Fruit fly (Drosophila melanogaster) whole organism, embryonic: ENCODE measurements around the gene CG9452.

ENCODE experiments used
- Asciz ChIP-seq: fragments of 200-800 bp; sonication (Bioruptor generic); optimal IDR thresholded peaks from 2 replicates; lab custom pipeline; 2017; ENCODE audit warnings: missing biosample characterization, mild to moderate bottlenecking, missing genetic modification characterization, missing genetic modification reagents
- Bgb ChIP-seq: fragments of 200-800 bp; sonication (Bioruptor generic); IDR thresholded peaks from 2 replicates; pipeline ENCODE4 v1.3.6; 2022; ENCODE audit warnings: missing biosample characterization, missing genetic modification characterization; ENCODE audit not compliant: partially characterized antibody
- CG10959 ChIP-seq: fragments of 200-800 bp; sonication (Bioruptor generic); IDR thresholded peaks from 2 replicates; pipeline ENCODE4 v1.3.6; 2022; ENCODE audit warnings: missing biosample characterization, missing genetic modification characterization
- CG11093 ChIP-seq: fragments of 200-800 bp; sonication (Bioruptor generic); IDR thresholded peaks from 3 replicates; pipeline ENCODE4 v1.3.6; 2022; ENCODE audit warnings: missing biosample characterization, missing genetic modification characterization
- CG12299 ChIP-seq: fragments of 200-800 bp; sonication (Bioruptor generic); optimal IDR thresholded peaks from 2 replicates; lab custom pipeline; 2018; ENCODE audit warnings: missing biosample characterization, mild to moderate bottlenecking, missing genetic modification characterization
- CG17568 ChIP-seq: fragments of 200-800 bp; sonication (Bioruptor generic); optimal IDR thresholded peaks from 2 replicates; lab custom pipeline; 2018; ENCODE audit warnings: missing biosample characterization, mild to moderate bottlenecking, missing genetic modification characterization, moderate library complexity
- CG17912 ChIP-seq: fragments of 200-800 bp; sonication (Bioruptor generic); optimal IDR thresholded peaks from 2 replicates; lab custom pipeline; 2018; ENCODE audit warnings: missing biosample characterization, mild to moderate bottlenecking, missing genetic modification characterization
- CG1792 ChIP-seq: fragments of 200-800 bp; sonication (Bioruptor generic); optimal IDR thresholded peaks from 2 replicates; lab custom pipeline; 2016; ENCODE audit warnings: missing biosample characterization, missing genetic modification characterization
- CG2129 ChIP-seq: fragments of 200-800 bp; sonication (Bioruptor generic); IDR thresholded peaks from 2 replicates; pipeline ENCODE4 v1.3.6; 2022; ENCODE audit warnings: missing biosample characterization, missing genetic modification characterization; ENCODE audit not compliant: partially characterized antibody
- CG33557 ChIP-seq: fragments of 200-800 bp; sonication (Bioruptor generic); optimal IDR thresholded peaks from 2 replicates; lab custom pipeline; 2019; ENCODE audit warnings: missing biosample characterization, mild to moderate bottlenecking, missing genetic modification characterization, moderate library complexity
- CG34422 ChIP-seq: fragments of 200-800 bp; sonication (Bioruptor generic); IDR thresholded peaks from 3 replicates; pipeline ENCODE4 v1.3.6; 2022; ENCODE audit warnings: missing biosample characterization, missing genetic modification characterization
- CG42726 ChIP-seq: fragments of 200-800 bp; sonication (Bioruptor generic); IDR thresholded peaks from 2 replicates; pipeline ENCODE4 v1.3.6; 2022; ENCODE audit warnings: missing biosample characterization, missing genetic modification characterization; ENCODE audit not compliant: partially characterized antibody
- CG4707 ChIP-seq: fragments of 200-800 bp; sonication (Bioruptor generic); optimal IDR thresholded peaks from 2 replicates; lab custom pipeline; 2018; ENCODE audit warnings: missing biosample characterization, mild to moderate bottlenecking, missing genetic modification characterization, moderate library complexity
- CG6854 ChIP-seq: fragments of 200-800 bp; sonication (Bioruptor generic); optimal IDR thresholded peaks from 3 replicates; lab custom pipeline; 2017; ENCODE audit warnings: missing biosample characterization, mild to moderate bottlenecking, missing genetic modification characterization
- CG7987 ChIP-seq: fragments of 200-800 bp; sonication (Bioruptor generic); optimal IDR thresholded peaks from 2 replicates; lab custom pipeline; 2018; ENCODE audit warnings: missing biosample characterization, mild to moderate bottlenecking, missing genetic modification characterization, moderate library complexity
- CG9797 ChIP-seq: fragments of 200-800 bp; sonication (Bioruptor generic); optimal IDR thresholded peaks from 3 replicates; lab custom pipeline; 2018; ENCODE audit warnings: missing biosample characterization, mild to moderate bottlenecking, missing genetic modification characterization
- Deaf1 ChIP-seq: fragments of 200-800 bp; optimal IDR thresholded peaks from 3 replicates; lab custom pipeline; 2019; ENCODE audit warnings: missing biosample characterization, mild to moderate bottlenecking, missing genetic modification characterization, moderate library complexity
- Gsc ChIP-seq: fragments of 200-800 bp; sonication (Bioruptor generic); IDR thresholded peaks from 2 replicates; pipeline ENCODE4 v1.3.6; 2022; ENCODE audit warnings: missing biosample characterization, missing genetic modification characterization
- H15 ChIP-seq: fragments of 200-800 bp; sonication (Bioruptor generic); IDR thresholded peaks from 3 replicates; pipeline ENCODE4 v1.3.6; 2022; ENCODE audit warnings: missing biosample characterization, missing genetic modification characterization
- Hmr ChIP-seq: fragments of 200-800 bp; sonication (Bioruptor generic); optimal IDR thresholded peaks from 3 replicates; lab custom pipeline; 2017; ENCODE audit warnings: mild to moderate bottlenecking, missing biosample characterization, missing genetic modification reagents, missing genetic modification characterization
- Hr78 ChIP-seq, 2 experiments: fragments of 200-800 bp in 1 of 2; fragments of >200 bp in 1 of 2; sonication (Bioruptor generic) in 1 of 2; optimal IDR thresholded peaks; 2 replicates each; lab custom pipeline; 2017 to 2019; ENCODE audit warnings: missing biosample characterization in 2 of 2, missing genetic modification characterization in 2 of 2, mild to moderate bottlenecking in 1 of 2, moderate library complexity in 1 of 2
- Lpt ChIP-seq: fragments of >200 bp; optimal IDR thresholded peaks from 2 replicates; lab custom pipeline; 2018; ENCODE audit warnings: missing biosample characterization, missing genetic modification characterization
- MBD-R2 ChIP-seq: fragments of 200-800 bp; sonication (Bioruptor generic); IDR thresholded peaks from 2 replicates; pipeline ENCODE4 v1.3.6; 2022; ENCODE audit warnings: missing biosample characterization, missing genetic modification characterization
- Meics ChIP-seq: fragments of 200-800 bp; sonication (Bioruptor generic); optimal IDR thresholded peaks from 2 replicates; lab custom pipeline; 2017; ENCODE audit warnings: missing biosample characterization, mild to moderate bottlenecking, missing genetic modification characterization
- Myb ChIP-seq: fragments of 200-800 bp; sonication (Bioruptor generic); optimal IDR thresholded peaks from 2 replicates; lab custom pipeline; 2016; ENCODE audit warnings: missing biosample characterization, missing genetic modification characterization
- Stat92E ChIP-seq, 3 experiments: fragments of >200 bp in 2 of 3; fragments of 200-800 bp in 1 of 3; sonication (Bioruptor generic) in 1 of 3; optimal IDR thresholded peaks; 2 replicates each; lab custom pipeline; 2017 to 2019; ENCODE audit warnings: missing biosample characterization in 3 of 3, missing genetic modification characterization in 3 of 3, mild to moderate bottlenecking in 1 of 3, moderate library complexity in 1 of 3
- Taf1 ChIP-seq: fragments of 200-800 bp; sonication (Bioruptor generic); IDR thresholded peaks from 2 replicates; pipeline ENCODE4 v1.3.6; 2022; ENCODE audit warnings: missing biosample characterization, missing genetic modification characterization
- Trl ChIP-seq, 3 experiments: fragments of >200 bp in 2 of 3; fragments of 200-800 bp in 1 of 3; sonication (Bioruptor generic) in 1 of 3; optimal IDR thresholded peaks; 2 replicates in 1 of 3; 3 replicates in 2 of 3; lab custom pipeline; 2016 to 2017; ENCODE audit warnings: missing biosample characterization in 1 of 3, missing genetic modification characterization in 1 of 3
- Vsx1 ChIP-seq: fragments of 200-800 bp; sonication (Bioruptor generic); optimal IDR thresholded peaks from 2 replicates; lab custom pipeline; 2017; ENCODE audit warnings: missing biosample characterization, mild to moderate bottlenecking, missing genetic modification characterization, missing genetic modification reagents
- Xbp1 ChIP-seq: fragments of 200-800 bp; sonication (Bioruptor generic); optimal IDR thresholded peaks from 3 replicates; lab custom pipeline; 2016; ENCODE audit warnings: missing biosample characterization, mild to moderate bottlenecking, missing genetic modification characterization
- chif ChIP-seq, 2 experiments: fragments of 200-800 bp; sonication (Bioruptor generic); optimal IDR thresholded peaks; 3 replicates each; lab custom pipeline; 2016; ENCODE audit warnings: missing biosample characterization in 2 of 2, missing genetic modification characterization in 2 of 2
- corto ChIP-seq: fragments of 200-800 bp; sonication (Bioruptor generic); optimal IDR thresholded peaks from 2 replicates; lab custom pipeline; 2016; ENCODE audit warnings: missing biosample characterization, mild to moderate bottlenecking, missing genetic modification characterization, moderate library complexity
- dati ChIP-seq: fragments of 200-800 bp; sonication (Bioruptor generic); IDR thresholded peaks from 2 replicates; pipeline ENCODE4 v1.3.6; 2022; ENCODE audit warnings: missing biosample characterization, missing genetic modification characterization
- esg ChIP-seq: fragments of 200-800 bp; sonication (Bioruptor generic); conservative IDR thresholded peaks from 2 replicates; pipeline ENCODE4 v1.3.6; 2022; ENCODE audit warnings: missing biosample characterization, missing genetic modification characterization
- fd102C ChIP-seq: fragments of 200-800 bp; sonication (Bioruptor generic); optimal IDR thresholded peaks from 2 replicates; lab custom pipeline; 2018; ENCODE audit warnings: missing biosample characterization, mild to moderate bottlenecking, missing genetic modification characterization, moderate library complexity
- fru ChIP-seq: fragments of >200 bp; optimal IDR thresholded peaks from 2 replicates; lab custom pipeline; 2017
- gem ChIP-seq: fragments of 200-800 bp; sonication (Bioruptor generic); optimal IDR thresholded peaks from 2 replicates; lab custom pipeline; 2019; ENCODE audit warnings: missing biosample characterization, mild to moderate bottlenecking, missing genetic modification characterization, moderate library complexity
- hbn ChIP-seq: fragments of 200-800 bp; sonication (Bioruptor generic); IDR thresholded peaks from 2 replicates; pipeline ENCODE4 v1.3.6; 2022; ENCODE audit warnings: missing biosample characterization, missing genetic modification characterization; ENCODE audit not compliant: partially characterized antibody
- jing ChIP-seq: fragments of 200-800 bp; sonication (Bioruptor generic); optimal IDR thresholded peaks from 2 replicates; lab custom pipeline; 2018; ENCODE audit warnings: missing biosample characterization, mild to moderate bottlenecking, missing genetic modification characterization
- jumu ChIP-seq: fragments of 200-800 bp; sonication (Bioruptor generic); optimal IDR thresholded peaks from 3 replicates; lab custom pipeline; 2016; ENCODE audit warnings: missing biosample characterization, missing genetic modification characterization
- lilli ChIP-seq: fragments of 200-800 bp; sonication (Bioruptor generic); optimal IDR thresholded peaks from 3 replicates; lab custom pipeline; 2016; ENCODE audit warnings: missing biosample characterization, missing genetic modification characterization
- mam ChIP-seq: fragments of 200-800 bp; sonication (Bioruptor generic); optimal IDR thresholded peaks from 3 replicates; lab custom pipeline; 2016; ENCODE audit warnings: missing biosample characterization, missing genetic modification characterization
- pros ChIP-seq: fragments of 200-800 bp; sonication (Bioruptor generic); optimal IDR thresholded peaks from 3 replicates; lab custom pipeline; 2019; ENCODE audit warnings: missing biosample characterization, mild to moderate bottlenecking, missing genetic modification characterization, moderate library complexity
- rib ChIP-seq: fragments of 200-800 bp; sonication (Bioruptor generic); IDR thresholded peaks from 2 replicates; pipeline ENCODE4 v1.3.6; 2022; ENCODE audit warnings: missing biosample characterization, missing genetic modification characterization
- sens-2 ChIP-seq: fragments of 200-800 bp; sonication (Bioruptor generic); IDR thresholded peaks from 2 replicates; pipeline ENCODE4 v1.3.6; 2022; ENCODE audit warnings: missing biosample characterization, missing genetic modification characterization
- slbo ChIP-seq: fragments of 200-800 bp; sonication (Bioruptor generic); IDR thresholded peaks from 2 replicates; pipeline ENCODE4 v1.3.6; 2022; ENCODE audit warnings: missing biosample characterization, missing genetic modification characterization
- toy ChIP-seq: fragments of 200-800 bp; sonication (Bioruptor generic); IDR thresholded peaks from 2 replicates; pipeline ENCODE4 v1.3.6; 2022; ENCODE audit warnings: missing biosample characterization, missing genetic modification characterization
- wor ChIP-seq: fragments of 200-800 bp; sonication (Bioruptor generic); IDR thresholded peaks from 2 replicates; pipeline ENCODE4 v1.3.6; 2022; ENCODE audit warnings: missing biosample characterization, missing genetic modification characterization
- zfh1 ChIP-seq: fragments of 200-800 bp; sonication (Bioruptor generic); IDR thresholded peaks from 3 replicates; pipeline ENCODE4 v1.3.6; 2022; ENCODE audit warnings: missing biosample characterization, missing genetic modification characterization

Gene CG9452

DNA sequence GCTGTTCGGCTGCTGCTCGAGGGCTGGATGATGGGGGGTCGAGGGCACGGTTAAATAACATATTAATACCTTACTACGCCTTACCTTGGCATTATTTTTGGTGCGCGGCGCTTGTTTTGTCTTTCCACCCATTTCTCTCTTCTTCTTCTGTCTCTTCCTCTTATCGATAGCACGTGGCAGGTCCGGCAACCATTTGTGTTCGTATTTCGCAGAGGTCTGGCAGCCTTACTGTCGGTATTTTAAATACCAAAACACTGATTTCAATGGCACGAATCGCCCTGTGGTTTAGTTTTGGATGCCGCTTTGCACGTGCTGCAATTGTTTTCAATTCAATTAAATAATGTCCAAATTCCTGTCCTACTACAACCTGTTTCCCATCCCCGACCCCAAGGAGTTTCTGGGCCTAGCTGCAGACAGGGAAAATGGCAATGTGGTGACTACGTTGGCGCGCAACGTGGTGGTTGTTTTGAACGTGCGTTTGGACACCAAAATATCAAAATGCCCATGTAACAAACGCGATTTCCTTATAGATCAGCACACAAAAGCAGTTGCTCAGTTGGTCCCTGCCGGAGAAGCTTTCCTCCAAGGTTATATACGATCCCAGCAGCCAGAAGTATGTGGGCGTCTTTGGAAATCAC, 48.6 kb upstream of the CG9452 start, which contains the start of the genes Ltn1 and CG9300 (continued):
- TF ChIP-seq Trl (optimal IDR thresholded peaks at IDR 0.05; lab: Kevin White, UChicago) (no peak), Trl (GFP tag; optimal IDR thresholded peaks at IDR 0.05; lab: Kevin White, UChicago) (peak; percentile 53), CG17568 (no peak), CG33557 (GFP tag; lab: Kevin White, UChicago) (no peak), lilli (GFP tag; lab: Kevin White, UChicago) (peak; percentile 14), CG17912 (peak; percentile 24), MBD-R2 (GFP tag; lab: Robert Waterston, UW) (peak; percentile 97), jing (GFP tag; lab: Kevin White, UChicago) (no peak), pros (GFP tag; lab: Kevin White, UChicago) (no peak), CG12299 (tag; lab: Kevin White, UChicago) (no peak), Bgb (peak; percentile 46; the same call in 1 of the 2 replicates), CG6854 (no peak), sens-2 (GFP tag; lab: Robert Waterston, UW) (peak; percentile 40; the same call in 1 of the 2 replicates), Stat92E (GFP tag; optimal IDR thresholded peaks at IDR 0.05; lab: Kevin White, UChicago) (no peak), CG34422 (GFP tag; lab: Robert Waterston, UW) (peak; percentile 93), CG2129 (GFP tag; lab: Robert Waterston, UW) (no peak), rib (GFP tag; lab: Robert Waterston, UW) (no peak), Asciz (GFP tag; lab: Kevin White, UChicago) (no peak), gem (tag; lab: Kevin White, UChicago) (no peak), chif (GFP tag; optimal IDR thresholded peaks at IDR 0.05; lab: Kevin White, UChicago) (no peak), dati (no peak), H15 (GFP tag; lab: Robert Waterston, UW) (no peak), Hr78 (GFP tag; optimal IDR thresholded peaks at IDR 0.05; lab: Kevin White, UChicago) (no peak), slbo (GFP tag; lab: Robert Waterston, UW) (peak; percentile 25; the same call in 1 of the 2 replicates), CG11093 (GFP tag; lab: Robert Waterston, UW) (no peak), esg (GFP tag; lab: Robert Waterston, UW) (no peak), Meics (GFP tag; lab: Kevin White, UChicago) (no peak), Deaf1 (tag; lab: Kevin White, UChicago) (no peak), CG42726 (GFP tag; lab: Robert Waterston, UW) (peak; percentile 51; the same call in 1 of the 2 replicates), jumu (GFP tag; lab: Kevin White, UChicago) (peak; percentile 35), Lpt (GFP tag; lab: Kevin White, UChicago) (no peak), corto (GFP tag; lab: Kevin White, UChicago) (no peak), Taf1 (no peak), Hmr (GFP tag; lab: Kevin White, UChicago) (no peak), CG7987 (GFP tag; lab: Kevin White, UChicago) (peak; percentile 55), Vsx1 (GFP tag; lab: Kevin White, UChicago) (no peak), Myb (GFP tag; lab: Kevin White, UChicago) (peak; percentile 37), fru (lab: Kevin White, UChicago) (no peak), mam (GFP tag; lab: Kevin White, UChicago) (no peak), CG9797 (peak; percentile 59), CG10959 (GFP tag; lab: Robert Waterston, UW) (no peak), Xbp1 (GFP tag; lab: Kevin White, UChicago) (peak; percentile 33), wor (GFP tag; lab: Robert Waterston, UW) (no peak), hbn (GFP tag; lab: Robert Waterston, UW) (no peak), toy (GFP tag; lab: Robert Waterston, UW) (no peak), fd102C (no peak), zfh1 (GFP tag; lab: Robert Waterston, UW) (no peak), CG1792 (GFP tag; lab: Kevin White, UChicago) (no peak), CG4707 (peak; percentile 28), Gsc (GFP tag; lab: Robert Waterston, UW) (no peak)
